Worm (Caenorhabditis elegans) whole organism, L1 larva: ENCODE results near the gene Y51A2D.21.

Experiments used
- ama-1 ChIP-seq: fragments of 150-350 bp; optimal IDR thresholded peaks from 2 replicates; lab custom pipeline; 2014
- dpl-1 ChIP-seq, 3 experiments: fragments of 150-350 bp in 2 of 3; sonication (generic microtip) in 1 of 3; optimal IDR thresholded peaks; 2 replicates each; lab custom pipeline; 2014 to 2017; ENCODE audit warnings: missing biosample characterization in 3 of 3, missing genetic modification characterization in 3 of 3, missing genetic modification reagents in 3 of 3
- elt-2 ChIP-seq: sonication (generic microtip); optimal IDR thresholded peaks from 2 replicates; lab custom pipeline; 2016; ENCODE audit warnings: missing genetic modification characterization, mild to moderate bottlenecking, inconsistent platforms, missing compliant biosample characterization, missing genetic modification reagents
- lin-39 ChIP-seq: fragments of 150-350 bp; optimal IDR thresholded peaks from 2 replicates; lab custom pipeline; 2014; ENCODE audit warnings: missing biosample characterization, missing genetic modification reagents, missing genetic modification characterization
- pqm-1 ChIP-seq: sonication (generic microtip); optimal IDR thresholded peaks from 3 replicates; lab custom pipeline; 2017; ENCODE audit warnings: missing biosample characterization, missing genetic modification characterization
- sox-4 ChIP-seq: sonication (generic microtip); optimal IDR thresholded peaks from 2 replicates; lab custom pipeline; 2016; ENCODE audit warnings: missing genetic modification characterization, missing compliant biosample characterization
- unc-62 ChIP-seq: fragments of 150-350 bp; optimal IDR thresholded peaks from 2 replicates; lab custom pipeline; 2014; ENCODE audit warnings: missing biosample characterization, missing genetic modification reagents, missing genetic modification characterization

DNA sequence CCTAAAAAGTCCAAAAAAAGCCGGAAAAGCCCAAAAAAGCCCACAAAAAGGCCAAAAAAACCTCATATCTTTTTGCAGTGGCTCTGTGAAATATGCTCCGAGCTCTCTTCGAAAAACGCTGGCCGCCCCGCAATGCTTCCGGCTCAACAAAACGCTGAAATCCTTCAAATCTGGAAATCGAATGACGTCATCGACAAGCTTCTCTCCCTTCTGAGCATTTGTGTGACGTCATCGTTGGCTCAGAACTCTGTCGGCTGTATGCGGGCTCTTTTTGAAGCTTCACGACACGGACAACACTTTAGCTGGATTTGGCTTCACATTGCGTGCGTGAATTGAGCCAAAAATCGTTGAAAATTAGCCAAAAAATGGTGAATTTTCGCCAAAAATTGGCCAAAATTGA is 35.6 kb upstream of the Y51A2D.21 start:
- no peak for TF ChIP-seq ama-1 (lab: Kevin White, UChicago)
- TF ChIP-seq pqm-1 (tag; lab: Kevin White, UChicago), result no peak
- no peak for TF ChIP-seq lin-39
- no peak for TF ChIP-seq dpl-1 (GFP tag; optimal IDR thresholded peaks at IDR 0.05; lab: Kevin White, UChicago)
- no peak for TF ChIP-seq sox-4
- no peak for TF ChIP-seq unc-62 (GFP tag; lab: Kevin White, UChicago)
- no peak for TF ChIP-seq elt-2 (tag; lab: Kevin White, UChicago)
